Worm (Caenorhabditis elegans) whole organism, L1 larva: Measurements from ENCODE around the gene taf-9.

Source experiments
- lin-39 ChIP-seq: fragments of 150-350 bp; optimal IDR thresholded peaks from 2 replicates; lab custom pipeline; 2014; ENCODE audit warnings: missing biosample characterization, missing genetic modification reagents, missing genetic modification characterization
- tlp-1 ChIP-seq: fragments of 150-350 bp; optimal IDR thresholded peaks from 2 replicates; lab custom pipeline; 2014; ENCODE audit warnings: missing biosample characterization, missing genetic modification characterization
- unc-62 ChIP-seq: fragments of 150-350 bp; optimal IDR thresholded peaks from 2 replicates; lab custom pipeline; 2014; ENCODE audit warnings: missing biosample characterization, missing genetic modification reagents, missing genetic modification characterization
- zip-4 ChIP-seq: fragments of 200-800 bp; sonication (Bioruptor generic); optimal IDR thresholded peaks from 2 replicates; lab custom pipeline; 2018; ENCODE audit warnings: mild to moderate bottlenecking, missing genetic modification characterization, moderate library complexity, missing compliant biosample characterization

DNA sequence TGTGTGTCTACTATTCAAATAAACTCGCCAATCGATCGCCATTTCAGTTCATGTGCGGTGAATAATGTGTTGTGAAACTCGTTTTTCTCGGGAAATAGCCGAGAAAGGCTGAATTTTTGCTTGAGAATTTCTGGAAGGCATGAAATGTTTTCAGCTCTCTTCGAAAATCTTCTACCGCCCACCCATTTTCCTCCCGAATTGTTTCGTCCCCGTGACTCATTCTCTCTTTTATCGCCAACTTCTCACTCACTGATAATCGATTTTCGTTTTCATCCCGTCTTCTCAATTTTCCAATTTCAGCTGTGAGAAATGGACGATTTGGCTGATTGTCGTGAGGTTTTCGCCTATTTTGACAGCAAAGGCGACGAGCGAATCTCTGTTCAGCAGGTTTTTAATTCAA, 1.1 kb upstream of the taf-9 start, which contains the start of gene mlc-5:
- TF ChIP-seq zip-4 (GFP tag; lab: Kevin White, UChicago) (no peak), tlp-1 (tag; lab: Kevin White, UChicago) (no peak), unc-62 (GFP tag; lab: Kevin White, UChicago) (no peak), lin-39 (tag; lab: Kevin White, UChicago) (no peak)
